Worm (Caenorhabditis elegans) whole organism, late embryonic: ENCODE data around the gene mpk-2.

ENCODE experiments used
- ceh-14 ChIP-seq: sonication (generic microtip); optimal IDR thresholded peaks from 2 replicates; lab custom pipeline; 2016; ENCODE audit warnings: missing genotype, missing genetic modification characterization, missing compliant biosample characterization
- dmd-4 ChIP-seq: sonication (generic microtip); optimal IDR thresholded peaks from 2 replicates; lab custom pipeline; 2016; ENCODE audit warnings: borderline replicate concordance, missing genetic modification characterization, missing compliant biosample characterization

DNA sequence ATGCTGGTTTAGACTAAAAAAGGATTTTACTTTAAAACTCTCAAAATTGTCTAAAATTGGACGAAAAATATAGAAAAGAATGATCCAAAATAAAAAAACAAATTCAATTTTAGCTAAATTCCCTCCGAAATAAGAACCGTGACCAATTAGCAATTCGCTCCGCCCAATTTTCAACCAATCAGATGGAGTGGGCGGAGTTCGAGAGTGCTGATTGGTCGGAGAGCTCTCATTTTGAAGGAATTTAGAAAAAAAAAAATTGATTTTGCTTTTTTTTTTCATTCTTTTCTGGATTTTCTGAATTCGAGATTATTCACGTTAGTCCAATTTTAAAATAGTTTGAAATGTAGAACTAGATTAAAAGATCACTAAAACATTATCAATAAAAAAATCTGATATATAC lies 4.9 kb upstream of the mpk-2 start:
- TF ChIP-seq dmd-4 (tag; lab: Kevin White, UChicago), result no peak
- no peak for TF ChIP-seq ceh-14
